Worm (Caenorhabditis elegans): ENCODE data around the gene che-2.

- TF ChIP-seq him-1 (tag; optimal IDR thresholded peaks at IDR 0.05) (no peak), W03F9.2 (tag; optimal IDR thresholded peaks at IDR 0.05) (no peak)
These were observed 21.9 kb upstream of the che-2 start for ce11 chrX:459316-459715.
